Worm (Caenorhabditis elegans): ENCODE results near the gene srb-16.

Gene srb-16

ce11 chrII:5178609-5179008 is 27.9 kb upstream of the srb-16 start (continued):
- TF ChIP-seq Y56A3A.18 (GFP tag; IDR thresholded peaks at IDR 0.05) (peak; percentile 79; the same call in 1 of the 2 replicates), rcor-1 (GFP tag; IDR thresholded peaks at IDR 0.05) (no peak), ceh-79 (tag; optimal IDR thresholded peaks at IDR 0.05) (no peak), ceh-100 (GFP tag; IDR thresholded peaks at IDR 0.05) (0 out of 2 replicates have a peak, but pooled peaks have one; percentile 18), sptf-2 (GFP tag; optimal IDR thresholded peaks at IDR 0.05) (no peak)

ce11 chrII:5177902-5178301 is 27.2 kb upstream of the srb-16 start, which contains the start of gene C27D6.12:
TSS of gene C27D6.12 (minus strand) at chrII:5178002.
- TF ChIP-seq Y56A3A.18 (GFP tag; IDR thresholded peaks at IDR 0.05) (no peak), lsl-1 (GFP tag; optimal IDR thresholded peaks at IDR 0.05) (no peak), repo-1 (tag; optimal IDR thresholded peaks at IDR 0.05) (no peak), ztf-18 (tag; optimal IDR thresholded peaks at IDR 0.05) (no peak), hsf-1 (GFP tag; IDR thresholded peaks at IDR 0.05) (no peak), ceh-91 (GFP tag; IDR thresholded peaks at IDR 0.05) (no peak), rec-8 (tag; optimal IDR thresholded peaks at IDR 0.05) (no peak), nfyb-1 (GFP tag; IDR thresholded peaks at IDR 0.05) (no peak), mel-28 (tag; optimal IDR thresholded peaks at IDR 0.05; ENCODE audit: borderline replicate concordance) (no peak), unc-62 (GFP tag; optimal IDR thresholded peaks at IDR 0.05) (no peak), madf-6 (GFP tag; IDR thresholded peaks at IDR 0.05) (no peak)

- TF ChIP-seq nfya-2 (GFP tag; IDR thresholded peaks at IDR 0.05) = no peak
- TF ChIP-seq egl-44 (GFP tag; IDR thresholded peaks at IDR 0.05) = no peak
- TF ChIP-seq efl-1 (GFP tag; optimal IDR thresholded peaks at IDR 0.05) = no peak
- TF ChIP-seq sptf-2 (GFP tag; optimal IDR thresholded peaks at IDR 0.05) = no peak
- TF ChIP-seq tbx-9 (tag; optimal IDR thresholded peaks at IDR 0.05; ENCODE audit: borderline replicate concordance) = no peak
- TF ChIP-seq madf-10 (tag; optimal IDR thresholded peaks at IDR 0.05) = no peak
- no peak for TF ChIP-seq Y79H2A.3 (GFP tag; conservative IDR thresholded peaks at IDR 0.05)
- TF ChIP-seq ztf-6 (GFP tag; IDR thresholded peaks at IDR 0.05) = no peak
- no peak for TF ChIP-seq T07F8.4 (tag; optimal IDR thresholded peaks at IDR 0.05)
- no peak for TF ChIP-seq attf-3 (GFP tag; conservative IDR thresholded peaks at IDR 0.05)
- no peak for TF ChIP-seq nfyb-1 (GFP tag; IDR thresholded peaks at IDR 0.05)
- TF ChIP-seq fkh-3 (tag; optimal IDR thresholded peaks at IDR 0.05) = no peak
- TF ChIP-seq F10E7.11 (tag; optimal IDR thresholded peaks at IDR 0.05) = no peak
- TF ChIP-seq akir-1 (GFP tag; optimal IDR thresholded peaks at IDR 0.05) = no peak
- TF ChIP-seq lsl-1 (GFP tag; optimal IDR thresholded peaks at IDR 0.05) = no peak
- no peak for TF ChIP-seq attf-6 (GFP tag; IDR thresholded peaks at IDR 0.05)
- no peak for TF ChIP-seq bed-1 (GFP tag; IDR thresholded peaks at IDR 0.05)
- no peak for TF ChIP-seq hrde-1 (tag; optimal IDR thresholded peaks at IDR 0.05; ENCODE audit: borderline replicate concordance)
- TF ChIP-seq mes-4 (tag; optimal IDR thresholded peaks at IDR 0.05) = no peak
- no peak for TF ChIP-seq pbrm-1 (GFP tag; IDR thresholded peaks at IDR 0.05)
Measured at ce11 chrII:5176934-5177333, 26.2 kb upstream of the srb-16 start.

- TF ChIP-seq die-1 (tag; optimal IDR thresholded peaks at IDR 0.05) (no peak), nfya-2 (GFP tag; IDR thresholded peaks at IDR 0.05) (no peak)
Measured at ce11 chrII:5174370-5174769, 23.6 kb upstream of the srb-16 start, which contains the start of gene C27D6.3. TSS of gene C27D6.3 (minus strand) at chrII:5174470.

DNA sequence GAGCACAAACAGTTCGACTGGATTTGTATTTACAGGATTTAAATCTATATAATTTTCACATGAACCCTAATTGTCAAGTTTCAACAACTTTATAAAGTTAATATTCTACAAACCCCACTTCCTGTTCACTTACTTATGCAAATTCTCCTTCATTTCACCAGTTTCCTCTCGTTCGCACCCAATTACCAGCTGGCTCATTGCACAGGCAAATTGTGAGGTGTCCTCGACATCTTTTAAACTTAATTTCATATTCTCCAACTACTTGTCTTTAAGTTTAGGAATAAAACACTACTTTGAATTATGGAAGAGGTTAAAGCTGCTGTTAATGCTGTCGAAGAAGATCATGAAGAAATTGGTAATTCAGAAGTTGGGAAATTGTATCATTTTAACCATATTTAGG is 21.7 kb upstream of the srb-16 start, which contains the start of gene C27D6.1:
TSS of gene C27D6.1 (plus strand) at position 301 of the 400 bp plus-strand sequence.
- TF ChIP-seq cebp-2 (GFP tag; IDR thresholded peaks at IDR 0.05) (no peak), gei-17 (GFP tag; optimal IDR thresholded peaks at IDR 0.05) (no peak), attf-5 (GFP tag; optimal IDR thresholded peaks at IDR 0.05) (no peak), unc-62 (GFP tag; optimal IDR thresholded peaks at IDR 0.05) (no peak), hlh-26 (GFP tag; conservative IDR thresholded peaks at IDR 0.05) (no peak), hsf-1 (GFP tag; IDR thresholded peaks at IDR 0.05) (no peak), nfyb-1 (GFP tag; IDR thresholded peaks at IDR 0.05) (no peak), F10E7.11 (tag; optimal IDR thresholded peaks at IDR 0.05) (no peak), rcor-1 (GFP tag; IDR thresholded peaks at IDR 0.05) (no peak), ztf-3 (GFP tag; optimal IDR thresholded peaks at IDR 0.05) (no peak), ceh-27 (GFP tag; optimal IDR thresholded peaks at IDR 0.05) (no peak), nhr-120 (GFP tag; IDR thresholded peaks at IDR 0.05) (no peak), ztf-22 (GFP tag; optimal IDR thresholded peaks at IDR 0.05) (no peak), pbrm-1 (GFP tag; IDR thresholded peaks at IDR 0.05) (no peak), mxl-1 (tag; optimal IDR thresholded peaks at IDR 0.05) (no peak), lsy-27 (tag; optimal IDR thresholded peaks at IDR 0.05; ENCODE audit: borderline replicate concordance, insufficient read depth) (no peak)
